Worm (Caenorhabditis elegans): ENCODE data around the gene F44B9.2.

ce11 chrIII:8022077-8022476 lies at the start of gene F44B9.2:
- TF ChIP-seq him-1 (tag; optimal IDR thresholded peaks at IDR 0.05) (no peak), dao-5 (tag; optimal IDR thresholded peaks at IDR 0.05) (no peak)
